Worm (Caenorhabditis elegans) whole organism, L4 larva: ENCODE measurements around the gene panl-2.

Experiments
- F10B5.3 ChIP-seq: sonication (generic microtip); optimal IDR thresholded peaks from 2 replicates; lab custom pipeline; 2016; ENCODE audit warnings: mild to moderate bottlenecking, missing genetic modification characterization, missing compliant biosample characterization
- F37D6.2 ChIP-seq: sonication (generic microtip); optimal IDR thresholded peaks from 2 replicates; lab custom pipeline; 2016; ENCODE audit warnings: mild to moderate bottlenecking, missing genetic modification characterization, missing compliant biosample characterization
- R02D3.7 ChIP-seq: fragments of 150-350 bp; sonication (generic microtip); optimal IDR thresholded peaks from 3 replicates; lab custom pipeline; 2014; ENCODE audit warnings: missing biosample characterization, missing genetic modification characterization
- Y105C5A.15 ChIP-seq: fragments of 200-800 bp; sonication (Bioruptor generic); IDR thresholded peaks from 2 replicates; pipeline ENCODE4 v1.3.6; 2022; ENCODE audit warnings: missing genetic modification characterization, missing compliant biosample characterization
- Y48G9A.11 ChIP-seq: fragments of 200-800 bp; sonication (Bioruptor generic); IDR thresholded peaks from 2 replicates; pipeline ENCODE4 v1.3.6; 2022; ENCODE audit warnings: missing genetic modification reagents, missing genetic modification characterization, missing compliant biosample characterization
- aha-1 ChIP-seq: fragments of 150-350 bp; peaks from one replicate; lab custom pipeline; 2014; ENCODE audit warnings: missing biosample characterization, missing genetic modification characterization
- ceh-20 ChIP-seq: fragments of 200-800 bp; sonication (Bioruptor generic); IDR thresholded peaks from 2 replicates; pipeline ENCODE4 v1.3.6; 2022; ENCODE audit warnings: missing genetic modification reagents, missing genetic modification characterization, missing compliant biosample characterization
- ceh-82 ChIP-seq: sonication (generic microtip); optimal IDR thresholded peaks from 2 replicates; lab custom pipeline; 2017; ENCODE audit warnings: missing biosample characterization, missing genetic modification characterization
- daf-16 ChIP-seq, 3 experiments: sonication (generic microtip); optimal IDR thresholded peaks; 2 replicates each; lab custom pipeline; 2016 to 2017; ENCODE audit warnings: missing genetic modification characterization in 3 of 3, missing genetic modification reagents in 3 of 3, mild to moderate bottlenecking in 2 of 3, missing compliant biosample characterization in 2 of 3, missing biosample characterization in 1 of 3, moderate library complexity in 1 of 3
- dmd-6 ChIP-seq: fragments of 200-800 bp; sonication (Bioruptor generic); IDR thresholded peaks from 2 replicates; pipeline ENCODE4 v1.3.6; 2022; ENCODE audit warnings: missing genetic modification reagents, missing genetic modification characterization, missing compliant biosample characterization
- dve-1 ChIP-seq: sonication (generic microtip); optimal IDR thresholded peaks from 2 replicates; lab custom pipeline; 2017; ENCODE audit warnings: antibody characterized with exemption, mild to moderate bottlenecking, missing genetic modification characterization, missing compliant biosample characterization; ENCODE audit not compliant: insufficient read depth
- gei-8 ChIP-seq: fragments of 200-800 bp; sonication (Bioruptor generic); optimal IDR thresholded peaks from 2 replicates; lab custom pipeline; 2018; ENCODE audit warnings: mild to moderate bottlenecking, missing genetic modification characterization, missing compliant biosample characterization
- hif-1 ChIP-seq, 2 experiments: sonication (generic microtip); optimal IDR thresholded peaks; 2 replicates each; lab custom pipeline; 2016 to 2017; ENCODE audit warnings: missing compliant biosample characterization in 2 of 2, missing genetic modification characterization in 2 of 2, missing genetic modification reagents in 2 of 2, missing genotype in 2 of 2, mild to moderate bottlenecking in 1 of 2
- hlh-11 ChIP-seq: fragments of 200-800 bp; sonication (Bioruptor generic); optimal IDR thresholded peaks from 2 replicates; lab custom pipeline; 2018; ENCODE audit warnings: mild to moderate bottlenecking, missing genetic modification characterization, missing compliant biosample characterization
- lim-7 ChIP-seq: fragments of 200-800 bp; sonication (Bioruptor generic); IDR thresholded peaks from 2 replicates; pipeline ENCODE4 v1.3.6; 2022; ENCODE audit warnings: missing genetic modification characterization, missing compliant biosample characterization
- lin-1 ChIP-seq: fragments of 200-800 bp; sonication (Bioruptor generic); IDR thresholded peaks from 2 replicates; pipeline ENCODE4 v1.3.6; 2022; ENCODE audit warnings: missing genetic modification reagents, missing genetic modification characterization, missing compliant biosample characterization
- lin-38 ChIP-seq: fragments of 200-800 bp; sonication (Bioruptor generic); IDR thresholded peaks from 2 replicates; pipeline ENCODE4 v1.3.6; 2022; ENCODE audit warnings: missing genetic modification reagents, missing genetic modification characterization, missing compliant biosample characterization
- lsy-2 ChIP-seq, 2 experiments: fragments of 150-350 bp in 1 of 2; sonication (generic microtip) in 1 of 2; optimal IDR thresholded peaks; 2 replicates each; lab custom pipeline; 2014 to 2017; ENCODE audit warnings: missing biosample characterization in 2 of 2, missing genetic modification characterization in 2 of 2
- mep-1 ChIP-seq: fragments of 150-350 bp; sonication (generic microtip); optimal IDR thresholded peaks from 3 replicates; lab custom pipeline; 2014; ENCODE audit warnings: missing biosample characterization, missing genetic modification characterization
- nhr-11 ChIP-seq: fragments of 150-350 bp; optimal IDR thresholded peaks from 2 replicates; lab custom pipeline; 2014; ENCODE audit warnings: missing biosample characterization, missing genetic modification characterization
- nhr-25 ChIP-seq: sonication (generic microtip); optimal IDR thresholded peaks from 2 replicates; lab custom pipeline; 2017; ENCODE audit warnings: missing genetic modification characterization, mild to moderate bottlenecking, missing compliant biosample characterization, antibody characterized with exemption, moderate library complexity, borderline replicate concordance; ENCODE audit not compliant: insufficient read depth
- nhr-28 ChIP-seq: fragments of 150-350 bp; optimal IDR thresholded peaks from 2 replicates; lab custom pipeline; 2014; ENCODE audit warnings: missing biosample characterization, missing genetic modification characterization
- nhr-41 ChIP-seq: fragments of 200-800 bp; sonication (Bioruptor generic); IDR thresholded peaks from 2 replicates; pipeline ENCODE4 v1.3.6; 2022; ENCODE audit warnings: missing genetic modification reagents, missing genetic modification characterization, missing compliant biosample characterization
- nhr-77 ChIP-seq: fragments of 150-350 bp; optimal IDR thresholded peaks from 2 replicates; lab custom pipeline; 2014; ENCODE audit warnings: missing biosample characterization, missing genetic modification characterization
- php-3 ChIP-seq: fragments of 200-800 bp; sonication (Bioruptor generic); IDR thresholded peaks from 2 replicates; pipeline ENCODE4 v1.3.6; 2022; ENCODE audit warnings: missing genetic modification reagents, missing genetic modification characterization, missing compliant biosample characterization
- rbr-2 ChIP-seq: sonication (generic microtip); optimal IDR thresholded peaks from 2 replicates; lab custom pipeline; 2016; ENCODE audit warnings: missing genotype, missing genetic modification characterization, missing compliant biosample characterization
- spr-1 ChIP-seq: sonication (generic microtip); optimal IDR thresholded peaks from 2 replicates; lab custom pipeline; 2016; ENCODE audit warnings: mild to moderate bottlenecking, missing genetic modification characterization, missing compliant biosample characterization
- spr-3 ChIP-seq: fragments of 200-800 bp; sonication (Bioruptor generic); optimal IDR thresholded peaks from 2 replicates; lab custom pipeline; 2018; ENCODE audit warnings: mild to moderate bottlenecking, missing genetic modification characterization, missing compliant biosample characterization
- unc-62 ChIP-seq, 3 experiments: fragments of 150-350 bp in 1 of 3; sonication (generic microtip); optimal IDR thresholded peaks in 2 of 3; peaks in 1 of 3; 1 replicate in 1 of 3; 2 replicates in 2 of 3; lab custom pipeline; 2014 to 2017; ENCODE audit warnings: missing biosample characterization in 3 of 3, missing genetic modification characterization in 3 of 3, missing genetic modification reagents in 3 of 3, missing genotype in 1 of 3
- zfp-3 ChIP-seq: fragments of 200-800 bp; sonication (Bioruptor generic); conservative IDR thresholded peaks from 2 replicates; pipeline ENCODE4 v1.3.6; 2022; ENCODE audit warnings: missing genetic modification reagents, missing genetic modification characterization, missing compliant biosample characterization
- zip-11 ChIP-seq: fragments of 200-800 bp; sonication (Bioruptor generic); IDR thresholded peaks from 2 replicates; pipeline ENCODE4 v1.3.6; 2022; ENCODE audit warnings: missing genetic modification characterization, missing compliant biosample characterization
- ztf-7 ChIP-seq: fragments of 150-350 bp; optimal IDR thresholded peaks from 2 replicates; lab custom pipeline; 2014; ENCODE audit warnings: missing biosample characterization, missing genetic modification characterization

panl-2 gene

ce11 chrIII:6989201-6989600, 21.3 kb upstream of the panl-2 start:
- TF ChIP-seq spr-3 (GFP tag; lab: Kevin White, UChicago) (no peak), dve-1 (tag; lab: Kevin White, UChicago) (peak; percentile 70), nhr-25 (tag; lab: Kevin White, UChicago) (no peak), hlh-11 (peak; percentile 33), aha-1 (peak; percentile 51), php-3 (GFP tag; lab: Robert Waterston, UW) (0 out of 2 replicates have a peak, but pooled peaks have one; percentile 37), ztf-7 (tag; lab: Kevin White, UChicago) (peak; percentile 6), mep-1 (peak; percentile 28), R02D3.7 (tag; lab: Kevin White, UChicago) (no peak), daf-16 (GFP tag; optimal IDR thresholded peaks at IDR 0.05; lab: Kevin White, UChicago) (no peak), daf-16 (tag; optimal IDR thresholded peaks at IDR 0.05; lab: Kevin White, UChicago) (peak; percentile 96), lim-7 (GFP tag; lab: Robert Waterston, UW) (no peak), nhr-28 (tag; lab: Kevin White, UChicago) (peak; percentile 51), nhr-41 (GFP tag; lab: Robert Waterston, UW) (no peak), unc-62 (GFP tag; optimal IDR thresholded peaks at IDR 0.05 in 1 of 2; lab: Kevin White, UChicago) (peak in 1 of 2 experiments; percentile 38), unc-62 (tag; optimal IDR thresholded peaks at IDR 0.05; lab: Kevin White, UChicago) (no peak), nhr-77 (tag; lab: Kevin White, UChicago) (peak; percentile 34), Y105C5A.15 (GFP tag; lab: Robert Waterston, UW) (no peak), dmd-6 (GFP tag; lab: Robert Waterston, UW) (0 out of 2 replicates have a peak, but pooled peaks have one; percentile 8)

ce11 chrIII:6988060-6988459, 20.1 kb upstream of the panl-2 start:
- TF ChIP-seq ceh-82 (tag; lab: Kevin White, UChicago) (no peak), gei-8 (GFP tag; lab: Kevin White, UChicago) (no peak), dve-1 (tag; lab: Kevin White, UChicago) (peak; percentile 3), F10B5.3 (tag; lab: Kevin White, UChicago) (no peak), daf-16 (GFP tag; optimal IDR thresholded peaks at IDR 0.05; lab: Kevin White, UChicago) (peak in 1 of 2 experiments; percentile 91), daf-16 (tag; optimal IDR thresholded peaks at IDR 0.05; lab: Kevin White, UChicago) (no peak), unc-62 (GFP tag; optimal IDR thresholded peaks at IDR 0.05 in 1 of 2; lab: Kevin White, UChicago) (peak in 1 of 2 experiments; percentile 95), unc-62 (tag; optimal IDR thresholded peaks at IDR 0.05; lab: Kevin White, UChicago) (no peak), mep-1 (peak; percentile 27), spr-1 (tag; lab: Kevin White, UChicago) (no peak), lin-1 (GFP tag; lab: Robert Waterston, UW) (no peak), hif-1 (tag; optimal IDR thresholded peaks at IDR 0.05; lab: Kevin White, UChicago) (peak in 1 of 2 experiments; percentile 8), zfp-3 (GFP tag; lab: Robert Waterston, UW) (no peak), aha-1 (peak; percentile 90), lsy-2 (tag; optimal IDR thresholded peaks at IDR 0.05; lab: Kevin White, UChicago) (peak in 1 of 2 experiments; percentile 59), php-3 (GFP tag; lab: Robert Waterston, UW) (no peak), rbr-2 (tag; lab: Kevin White, UChicago) (no peak), ceh-20 (GFP tag; lab: Robert Waterston, UW) (peak; percentile 72; the same call in 1 of the 2 replicates), hlh-11 (peak; percentile 52), zip-11 (no peak), nhr-11 (peak; percentile 80), F37D6.2 (tag; lab: Kevin White, UChicago) (no peak)

- TF ChIP-seq Y48G9A.11 (GFP tag; lab: Robert Waterston, UW) = 0 out of 2 replicates have a peak, but pooled peaks have one; percentile 24
- TF ChIP-seq lin-38 (GFP tag; lab: Robert Waterston, UW) = peak; percentile 38
These were observed 17.2 kb upstream of the panl-2 start for ce11 chrIII:6985125-6985524.
